Worm (Caenorhabditis elegans) whole organism, L1 larva: ENCODE data around the gene ZK1240.8.

Experiments
- fkh-10 ChIP-seq: sonication (generic microtip); optimal IDR thresholded peaks from 2 replicates; lab custom pipeline; 2017; ENCODE audit warnings: missing biosample characterization, missing genetic modification reagents, missing genetic modification characterization
- hlh-17 ChIP-seq: fragments of 200-800 bp; sonication (Bioruptor generic); optimal IDR thresholded peaks from 2 replicates; lab custom pipeline; 2018; ENCODE audit warnings: missing genetic modification characterization, mild to moderate bottlenecking, missing compliant biosample characterization, moderate library complexity, borderline replicate concordance
- nhr-237 ChIP-seq: fragments of 150-350 bp; optimal IDR thresholded peaks from 2 replicates; lab custom pipeline; 2014; ENCODE audit warnings: missing biosample characterization, missing genetic modification characterization
- unc-62 ChIP-seq: fragments of 150-350 bp; optimal IDR thresholded peaks from 2 replicates; lab custom pipeline; 2014; ENCODE audit warnings: missing biosample characterization, missing genetic modification reagents, missing genetic modification characterization
- ztf-11 ChIP-seq, 2 experiments: sonication (generic microtip); optimal IDR thresholded peaks; 2 replicates each; lab custom pipeline; 2016 to 2017; ENCODE audit warnings: missing genetic modification characterization in 2 of 2, missing biosample characterization in 1 of 2, missing compliant biosample characterization in 1 of 2

DNA sequence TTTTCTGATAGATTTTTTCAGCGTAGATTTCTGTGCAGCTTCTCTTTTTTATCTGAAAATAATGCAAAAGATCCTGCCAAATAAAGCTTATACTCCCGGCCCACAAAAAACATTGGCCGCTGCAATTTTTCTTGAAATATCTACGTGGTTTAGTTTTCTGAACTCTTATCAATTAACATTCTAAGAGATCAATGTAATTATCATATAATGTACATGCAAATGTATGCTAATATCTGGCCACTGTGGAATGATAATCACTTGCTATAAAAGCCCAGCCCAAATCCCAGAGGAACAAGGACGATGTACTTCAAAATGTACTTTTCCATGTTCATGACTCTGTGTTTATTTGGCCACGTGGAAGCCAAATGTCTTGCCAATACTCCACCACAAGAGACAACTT is 25.6 kb upstream of the ZK1240.8 start, which contains the start of gene F43C11.2:
- TF ChIP-seq fkh-10 (GFP tag; lab: Kevin White, UChicago) (no peak), ztf-11 (tag; optimal IDR thresholded peaks at IDR 0.05; lab: Kevin White, UChicago) (no peak), unc-62 (GFP tag; lab: Kevin White, UChicago) (no peak), hlh-17 (no peak), nhr-237 (tag; lab: Kevin White, UChicago) (no peak)
